Fruit fly (Drosophila melanogaster) Kc167 (cell line): ENCODE measurements around the gene CG46465.

Experiments used
- h ChIP-seq: fragments of >200 bp; optimal IDR thresholded peaks from 3 replicates; lab custom pipeline; 2018; ENCODE audit warnings: missing external identifiers
- ttk ChIP-seq: sonication (Bioruptor generic); optimal IDR thresholded peaks from 2 replicates; lab custom pipeline; 2017; ENCODE audit warnings: missing external identifiers

dm6 chr2L:19011895-19012645, 19.8 kb downstream of the CG46465 start:
- no peak for TF ChIP-seq ttk (lab: Kevin White, UChicago)
- no peak for TF ChIP-seq h (lab: Kevin White, UChicago)
